Worm (Caenorhabditis elegans) whole organism, mixed stage, embryonic: ENCODE measurements around the gene gap-1.

ENCODE experiments used
- M03D4.4 ChIP-seq: sonication (generic microtip); optimal IDR thresholded peaks from 2 replicates; lab custom pipeline; 2017; ENCODE audit warnings: mild to moderate bottlenecking, missing genetic modification characterization, missing compliant biosample characterization
- bed-3 ChIP-seq: fragments of 200-800 bp; sonication (Bioruptor generic); optimal IDR thresholded peaks from 3 replicates; lab custom pipeline; 2018; ENCODE audit warnings: mild to moderate bottlenecking, missing genetic modification characterization, moderate library complexity, missing compliant biosample characterization
- blmp-1 ChIP-seq: fragments of 150-350 bp; optimal IDR thresholded peaks from 2 replicates; lab custom pipeline; 2014; ENCODE audit warnings: missing biosample characterization, missing genetic modification characterization
- drap-1 ChIP-seq: fragments of 200-800 bp; sonication (Bioruptor generic); optimal IDR thresholded peaks from 3 replicates; lab custom pipeline; 2018; ENCODE audit warnings: mild to moderate bottlenecking, missing genetic modification characterization, missing compliant biosample characterization
- lsy-2 ChIP-seq: fragments of 150-350 bp; optimal IDR thresholded peaks from 2 replicates; lab custom pipeline; 2014; ENCODE audit warnings: missing biosample characterization, missing genetic modification characterization
- nhr-12 ChIP-seq: fragments of 150-350 bp; optimal IDR thresholded peaks from 2 replicates; lab custom pipeline; 2014; ENCODE audit warnings: missing biosample characterization, missing genetic modification characterization
- nhr-76 ChIP-seq: sonication (generic microtip); optimal IDR thresholded peaks from 2 replicates; lab custom pipeline; 2017; ENCODE audit warnings: missing biosample characterization, missing genetic modification characterization
- snpc-4 ChIP-seq: fragments of 150-350 bp; optimal IDR thresholded peaks from 2 replicates; lab custom pipeline; 2014; ENCODE audit warnings: missing biosample characterization, missing genetic modification characterization
- unc-39 ChIP-seq: fragments of 150-350 bp; optimal IDR thresholded peaks from 2 replicates; lab custom pipeline; 2014; ENCODE audit warnings: missing biosample characterization, missing genetic modification characterization
- unc-62 ChIP-seq: fragments of 150-350 bp; optimal IDR thresholded peaks from 2 replicates; lab custom pipeline; 2014; ENCODE audit warnings: missing biosample characterization, missing genetic modification reagents, missing genetic modification characterization

- TF ChIP-seq unc-39 (no peak), lsy-2 (tag; lab: Kevin White, UChicago) (no peak), blmp-1 (tag; lab: Kevin White, UChicago) (no peak), unc-62 (GFP tag; lab: Kevin White, UChicago) (no peak), nhr-76 (tag; lab: Kevin White, UChicago) (no peak), nhr-12 (tag; lab: Kevin White, UChicago) (no peak), bed-3 (no peak), M03D4.4 (no peak), snpc-4 (tag; lab: Kevin White, UChicago) (no peak), drap-1 (no peak)
Observed at ce11 chrX:2177731-2178326, 14.5 kb upstream of the gap-1 start.
